Worm (Caenorhabditis elegans) whole organism, young adult: ENCODE measurements around the gene T01B4.3.

Experiments used
- B0261.1 ChIP-seq: sonication (generic microtip); optimal IDR thresholded peaks from 2 replicates; lab custom pipeline; 2016; ENCODE audit warnings: mild to moderate bottlenecking, missing genetic modification characterization, moderate library complexity, missing compliant biosample characterization
- B0336.3 ChIP-seq: fragments of 200-800 bp; sonication (Bioruptor generic); IDR thresholded peaks from 2 replicates; pipeline ENCODE4 v1.3.6; 2022; ENCODE audit warnings: missing genetic modification characterization, missing compliant biosample characterization
- C17E4.6 ChIP-seq: fragments of 200-800 bp; sonication (Bioruptor generic); IDR thresholded peaks from 2 replicates; pipeline ENCODE4 v1.3.6; 2022; ENCODE audit warnings: missing genetic modification reagents, missing genetic modification characterization, missing compliant biosample characterization
- F10E7.11 ChIP-seq: sonication (generic microtip); optimal IDR thresholded peaks from 2 replicates; lab custom pipeline; 2017; ENCODE audit warnings: mild to moderate bottlenecking, missing genetic modification characterization, moderate library complexity, missing compliant biosample characterization
- F23B12.7 ChIP-seq: sonication (generic microtip); optimal IDR thresholded peaks from 2 replicates; lab custom pipeline; 2017; ENCODE audit warnings: missing genetic modification characterization, mild to moderate bottlenecking, missing compliant biosample characterization, antibody characterized with exemption, moderate library complexity; ENCODE audit not compliant: insufficient read depth
- F37B4.10 ChIP-seq: fragments of 200-800 bp; sonication (Bioruptor generic); IDR thresholded peaks from 2 replicates; pipeline ENCODE4 v1.3.6; 2022; ENCODE audit warnings: missing genetic modification characterization, missing compliant biosample characterization
- F52B5.7 ChIP-seq: sonication (generic microtip); optimal IDR thresholded peaks from 2 replicates; lab custom pipeline; 2016; ENCODE audit warnings: mild to moderate bottlenecking, missing genetic modification characterization, missing compliant biosample characterization
- F57A8.1 ChIP-seq: fragments of 200-800 bp; sonication (Bioruptor generic); optimal IDR thresholded peaks from 2 replicates; lab custom pipeline; 2018; ENCODE audit warnings: mild to moderate bottlenecking, missing genetic modification characterization, moderate library complexity, missing compliant biosample characterization
- K12H6.12 ChIP-seq: fragments of 200-800 bp; sonication (Bioruptor generic); optimal IDR thresholded peaks from 2 replicates; lab custom pipeline; 2018; ENCODE audit warnings: mild to moderate bottlenecking, missing genetic modification characterization, missing compliant biosample characterization
- Y53F4B.3 ChIP-seq: fragments of 200-800 bp; sonication (Bioruptor generic); IDR thresholded peaks from 2 replicates; pipeline ENCODE4 v1.3.6; 2022; ENCODE audit warnings: missing genetic modification reagents, missing genetic modification characterization, missing compliant biosample characterization
- Y53G8AR.9 ChIP-seq: fragments of 200-800 bp; sonication (Bioruptor generic); conservative IDR thresholded peaks from 2 replicates; pipeline ENCODE4 v1.3.6; 2022; ENCODE audit warnings: missing genetic modification reagents, missing genetic modification characterization, missing compliant biosample characterization
- Y56A3A.18 ChIP-seq: fragments of 200-800 bp; sonication (Bioruptor generic); IDR thresholded peaks from 2 replicates; pipeline ENCODE4 v1.3.6; 2022; ENCODE audit warnings: missing genetic modification reagents, missing genetic modification characterization, missing compliant biosample characterization
- Y95B8A.8 ChIP-seq: fragments of 200-800 bp; sonication (Bioruptor generic); IDR thresholded peaks from 2 replicates; pipeline ENCODE4 v1.3.6; 2022; ENCODE audit warnings: missing genetic modification reagents, missing genetic modification characterization, missing compliant biosample characterization
- ama-1 ChIP-seq, 3 experiments: fragments of 150-350 bp in 1 of 3; sonication (generic microtip) in 2 of 3; optimal IDR thresholded peaks; 2 replicates each; lab custom pipeline; 2014 to 2018; ENCODE audit warnings: missing biosample characterization in 2 of 3, missing genetic modification characterization in 2 of 3, missing genetic modification reagents in 2 of 3
- aptf-3 ChIP-seq: fragments of 200-800 bp; sonication (Bioruptor generic); IDR thresholded peaks from 2 replicates; pipeline ENCODE4 v1.3.6; 2022; ENCODE audit warnings: missing genetic modification characterization, missing compliant biosample characterization
- athp-1 ChIP-seq: sonication (generic microtip); optimal IDR thresholded peaks from 2 replicates; lab custom pipeline; 2017; ENCODE audit warnings: mild to moderate bottlenecking, missing genetic modification characterization, missing compliant biosample characterization
- attf-5 ChIP-seq: fragments of 200-800 bp; sonication (Bioruptor generic); optimal IDR thresholded peaks from 2 replicates; lab custom pipeline; 2018; ENCODE audit warnings: mild to moderate bottlenecking, missing genetic modification characterization, missing compliant biosample characterization
- ccch-3 ChIP-seq: fragments of 200-800 bp; sonication (Bioruptor generic); optimal IDR thresholded peaks from 2 replicates; lab custom pipeline; 2018; ENCODE audit warnings: mild to moderate bottlenecking, missing genetic modification characterization, missing compliant biosample characterization
- cebp-1 ChIP-seq, 2 experiments: fragments of 200-800 bp in 1 of 2; sonication (Bioruptor generic) in 1 of 2; sonication (generic microtip) in 1 of 2; IDR thresholded peaks in 1 of 2; optimal IDR thresholded peaks in 1 of 2; 2 replicates each; pipeline versions ENCODE4 v1.3.6 to Lab custom; 2017 to 2022; ENCODE audit warnings: missing compliant biosample characterization in 2 of 2, missing genetic modification characterization in 2 of 2, mild to moderate bottlenecking in 1 of 2, missing genetic modification reagents in 1 of 2, moderate library complexity in 1 of 2
- ceh-40 ChIP-seq: fragments of 200-800 bp; sonication (Bioruptor generic); IDR thresholded peaks from 2 replicates; pipeline ENCODE4 v1.3.6; 2022; ENCODE audit warnings: missing genetic modification characterization, missing compliant biosample characterization
- dpl-1 ChIP-seq: fragments of 150-350 bp; optimal IDR thresholded peaks from 2 replicates; lab custom pipeline; 2014; ENCODE audit warnings: missing biosample characterization, missing genetic modification reagents, missing genetic modification characterization
- efl-1 ChIP-seq: fragments of 150-350 bp; optimal IDR thresholded peaks from 2 replicates; lab custom pipeline; 2014; ENCODE audit warnings: missing biosample characterization, missing genetic modification reagents, missing genetic modification characterization
- fkh-3 ChIP-seq: sonication (generic microtip); optimal IDR thresholded peaks from 2 replicates; lab custom pipeline; 2016; ENCODE audit warnings: mild to moderate bottlenecking, missing genetic modification characterization, missing compliant biosample characterization
- gei-17 ChIP-seq: fragments of 200-800 bp; sonication (Bioruptor generic); optimal IDR thresholded peaks from 2 replicates; lab custom pipeline; 2018; ENCODE audit warnings: mild to moderate bottlenecking, missing genetic modification characterization, missing compliant biosample characterization
- hmg-1.2 ChIP-seq: fragments of 200-800 bp; sonication (Bioruptor generic); IDR thresholded peaks from 2 replicates; pipeline ENCODE4 v1.3.6; 2022; ENCODE audit warnings: missing genetic modification reagents, missing genetic modification characterization, missing compliant biosample characterization
- hmg-20 ChIP-seq: fragments of 200-800 bp; sonication (Bioruptor generic); IDR thresholded peaks from 2 replicates; pipeline ENCODE4 v1.3.6; 2022; ENCODE audit warnings: missing genetic modification reagents, missing genetic modification characterization, missing compliant biosample characterization
- lin-26 ChIP-seq: fragments of 200-800 bp; sonication (Bioruptor generic); IDR thresholded peaks from 2 replicates; pipeline ENCODE4 v1.3.6; 2022; ENCODE audit warnings: missing genetic modification reagents, missing genetic modification characterization, missing compliant biosample characterization
- lsy-27 ChIP-seq: sonication (generic microtip); optimal IDR thresholded peaks from 2 replicates; lab custom pipeline; 2017; ENCODE audit warnings: missing genetic modification characterization, mild to moderate bottlenecking, missing compliant biosample characterization, antibody characterized with exemption, missing genotype, borderline replicate concordance; ENCODE audit not compliant: insufficient read depth
- madf-10 ChIP-seq: sonication (generic microtip); optimal IDR thresholded peaks from 2 replicates; lab custom pipeline; 2016; ENCODE audit warnings: mild to moderate bottlenecking, missing genetic modification characterization, missing compliant biosample characterization
- nfya-2 ChIP-seq: fragments of 200-800 bp; sonication (Bioruptor generic); IDR thresholded peaks from 2 replicates; pipeline ENCODE4 v1.3.6; 2022; ENCODE audit warnings: missing genetic modification reagents, missing genetic modification characterization, missing compliant biosample characterization
- nfyb-1 ChIP-seq: fragments of 200-800 bp; sonication (Bioruptor generic); IDR thresholded peaks from 2 replicates; pipeline ENCODE4 v1.3.6; 2022; ENCODE audit warnings: missing genetic modification reagents, missing genetic modification characterization, missing compliant biosample characterization
- nhr-120 ChIP-seq: fragments of 200-800 bp; sonication (Bioruptor generic); IDR thresholded peaks from 2 replicates; pipeline ENCODE4 v1.3.6; 2022; ENCODE audit warnings: missing genetic modification characterization, missing compliant biosample characterization
- nhr-179 ChIP-seq: sonication (generic microtip); optimal IDR thresholded peaks from 2 replicates; lab custom pipeline; 2016; ENCODE audit warnings: mild to moderate bottlenecking, missing genetic modification characterization, missing compliant biosample characterization
- nhr-27 ChIP-seq: fragments of 200-800 bp; sonication (Bioruptor generic); optimal IDR thresholded peaks from 2 replicates; lab custom pipeline; 2018; ENCODE audit warnings: mild to moderate bottlenecking, missing genetic modification characterization, moderate library complexity, missing compliant biosample characterization
- rcor-1 ChIP-seq: fragments of 200-800 bp; sonication (Bioruptor generic); IDR thresholded peaks from 2 replicates; pipeline ENCODE4 v1.3.6; 2022; ENCODE audit warnings: missing genetic modification reagents, missing genetic modification characterization, missing compliant biosample characterization
- rpc-1 ChIP-seq, 2 experiments: fragments of 150-350 bp in 1 of 2; sonication (generic microtip) in 1 of 2; optimal IDR thresholded peaks; 2 replicates each; lab custom pipeline; 2014 to 2018; ENCODE audit warnings: missing biosample characterization in 1 of 2, missing genetic modification characterization in 1 of 2, missing genetic modification reagents in 1 of 2, missing genotype in 1 of 2
- sdz-38 ChIP-seq: sonication (generic microtip); optimal IDR thresholded peaks from 2 replicates; lab custom pipeline; 2016; ENCODE audit warnings: missing genotype, missing genetic modification characterization, missing compliant biosample characterization
- sptf-2 ChIP-seq: fragments of 200-800 bp; sonication (Bioruptor generic); optimal IDR thresholded peaks from 2 replicates; lab custom pipeline; 2018; ENCODE audit warnings: mild to moderate bottlenecking, missing genetic modification characterization, missing compliant biosample characterization
- tbp1 ChIP-seq: fragments of 200-800 bp; sonication (Bioruptor generic); optimal IDR thresholded peaks from 2 replicates; lab custom pipeline; 2018; ENCODE audit warnings: mild to moderate bottlenecking, missing genetic modification characterization, missing compliant biosample characterization
- tlf-1 ChIP-seq: fragments of 200-800 bp; sonication (Bioruptor generic); optimal IDR thresholded peaks from 2 replicates; lab custom pipeline; 2018; ENCODE audit warnings: mild to moderate bottlenecking, missing genetic modification characterization, missing compliant biosample characterization
- unc-130 ChIP-seq: sonication (generic microtip); optimal IDR thresholded peaks from 2 replicates; lab custom pipeline; 2016; ENCODE audit warnings: missing genetic modification reagents, missing genetic modification characterization, missing compliant biosample characterization
- ztf-18 ChIP-seq: sonication (generic microtip); optimal IDR thresholded peaks from 2 replicates; lab custom pipeline; 2016; ENCODE audit warnings: missing genotype, mild to moderate bottlenecking, missing genetic modification characterization, missing compliant biosample characterization
- ztf-22 ChIP-seq: fragments of 200-800 bp; sonication (Bioruptor generic); optimal IDR thresholded peaks from 2 replicates; lab custom pipeline; 2018; ENCODE audit warnings: mild to moderate bottlenecking, missing genetic modification characterization, moderate library complexity, missing compliant biosample characterization
- ztf-26 ChIP-seq: sonication (generic microtip); optimal IDR thresholded peaks from 2 replicates; lab custom pipeline; 2017; ENCODE audit warnings: missing genetic modification characterization, missing compliant biosample characterization
- ztf-28 ChIP-seq: fragments of 200-800 bp; sonication (Bioruptor generic); IDR thresholded peaks from 2 replicates; pipeline ENCODE4 v1.3.6; 2022; ENCODE audit warnings: missing genetic modification reagents, missing genetic modification characterization, missing compliant biosample characterization
- ztf-3 ChIP-seq: fragments of 200-800 bp; sonication (Bioruptor generic); optimal IDR thresholded peaks from 2 replicates; lab custom pipeline; 2018; ENCODE audit warnings: mild to moderate bottlenecking, missing genetic modification characterization, missing compliant biosample characterization
- ztf-6 ChIP-seq: fragments of 200-800 bp; sonication (Bioruptor generic); IDR thresholded peaks from 2 replicates; pipeline ENCODE4 v1.3.6; 2022; ENCODE audit warnings: missing genetic modification reagents, missing genetic modification characterization, missing compliant biosample characterization

T01B4.3 gene

ce11 chrX:16300422-16300821, 17.1 kb downstream of the T01B4.3 start (continued):
- no peak for TF ChIP-seq dpl-1 (GFP tag; lab: Kevin White, UChicago)
- TF ChIP-seq ceh-40 (GFP tag; lab: Robert Waterston, UW), result 0 out of 2 replicates have a peak, but pooled peaks have one; percentile 50
- no peak for TF ChIP-seq nfyb-1 (GFP tag; lab: Robert Waterston, UW)
- TF ChIP-seq ztf-26 (tag; lab: Kevin White, UChicago), result no peak
- TF ChIP-seq tbp1 (GFP tag; lab: Kevin White, UChicago), result peak; percentile 94
- TF ChIP-seq ama-1 (optimal IDR thresholded peaks at IDR 0.05; lab: Kevin White, UChicago), result no peak
- TF ChIP-seq ama-1 (GFP tag; optimal IDR thresholded peaks at IDR 0.05; lab: Kevin White, UChicago), result no peak
- TF ChIP-seq fkh-3 (tag; lab: Kevin White, UChicago), result no peak
- peak; percentile 52; the same call in 1 of the 2 replicates for TF ChIP-seq rcor-1
- peak; percentile 4 for TF ChIP-seq athp-1 (tag; lab: Kevin White, UChicago)
- no peak for TF ChIP-seq F57A8.1 (GFP tag; lab: Kevin White, UChicago)
- no peak for TF ChIP-seq lsy-27 (tag; lab: Kevin White, UChicago)
- no peak for TF ChIP-seq nfya-2
- TF ChIP-seq F23B12.7 (tag; lab: Kevin White, UChicago), result no peak
- no peak for TF ChIP-seq B0336.3
- TF ChIP-seq C17E4.6 (GFP tag; lab: Robert Waterston, UW), result no peak
- no peak for TF ChIP-seq unc-130 (GFP tag; lab: Kevin White, UChicago)
- no peak for TF ChIP-seq tlf-1 (GFP tag; lab: Kevin White, UChicago)
- TF ChIP-seq B0261.1 (tag; lab: Kevin White, UChicago), result peak; percentile 72
- no peak for TF ChIP-seq F10E7.11 (tag; lab: Kevin White, UChicago)
- TF ChIP-seq ztf-22 (GFP tag; lab: Kevin White, UChicago), result peak; percentile 3
- TF ChIP-seq madf-10 (tag; lab: Kevin White, UChicago), result peak; percentile 53
- TF ChIP-seq F37B4.10 (GFP tag; lab: Robert Waterston, UW), result no peak
- TF ChIP-seq nhr-27 (tag; lab: Kevin White, UChicago), result no peak
- TF ChIP-seq cebp-1 (GFP tag; IDR thresholded peaks at IDR 0.05; lab: Robert Waterston, UW), result no peak
- TF ChIP-seq cebp-1 (tag; optimal IDR thresholded peaks at IDR 0.05; lab: Kevin White, UChicago), result no peak
- no peak for TF ChIP-seq sdz-38 (tag; lab: Kevin White, UChicago)
- TF ChIP-seq gei-17 (GFP tag; lab: Kevin White, UChicago), result no peak
- TF ChIP-seq nhr-120, result no peak
- TF ChIP-seq Y53F4B.3 (GFP tag; lab: Robert Waterston, UW), result no peak
- no peak for TF ChIP-seq aptf-3 (GFP tag; lab: Robert Waterston, UW)
- no peak for TF ChIP-seq ztf-28 (GFP tag; lab: Robert Waterston, UW)
- TF ChIP-seq K12H6.12 (tag; lab: Kevin White, UChicago), result no peak
- TF ChIP-seq Y53G8AR.9 (GFP tag; lab: Robert Waterston, UW), result no peak
- TF ChIP-seq F52B5.7 (tag; lab: Kevin White, UChicago), result no peak

ce11 chrX:16299859-16300258, 17.7 kb downstream of the T01B4.3 start, which contains the start of gene twk-21:
Gene twk-21 (plus strand): TSS chrX:16299892.
- TF ChIP-seq sptf-2 (no peak), Y56A3A.18 (0 out of 2 replicates have a peak, but pooled peaks have one; percentile 37), ztf-3 (no peak), hmg-20 (GFP tag; lab: Robert Waterston, UW) (no peak), B0336.3 (no peak), lin-26 (GFP tag; lab: Robert Waterston, UW) (0 out of 2 replicates have a peak, but pooled peaks have one; percentile 40), rpc-1 (optimal IDR thresholded peaks at IDR 0.05; lab: Kevin White, UChicago) (peak; percentile 44), rpc-1 (tag; optimal IDR thresholded peaks at IDR 0.05; lab: Kevin White, UChicago) (no peak), Y53G8AR.9 (GFP tag; lab: Robert Waterston, UW) (no peak), rcor-1 (no peak), efl-1 (GFP tag; lab: Kevin White, UChicago) (no peak), nhr-179 (tag; lab: Kevin White, UChicago) (no peak), ztf-6 (GFP tag; lab: Robert Waterston, UW) (no peak), nhr-120 (no peak), ccch-3 (no peak), athp-1 (tag; lab: Kevin White, UChicago) (no peak), hmg-1.2 (GFP tag; lab: Robert Waterston, UW) (0 out of 2 replicates have a peak, but pooled peaks have one; percentile 35), Y95B8A.8 (no peak), attf-5 (GFP tag; lab: Kevin White, UChicago) (no peak), ztf-18 (tag; lab: Kevin White, UChicago) (no peak), gei-17 (GFP tag; lab: Kevin White, UChicago) (no peak)
